Worm (Caenorhabditis elegans): Measurements from ENCODE around the gene dao-6.
A peak's percentile ranks its signal among the peaks of the same experiment; 100 is the strongest.

dao-6 gene

DNA sequence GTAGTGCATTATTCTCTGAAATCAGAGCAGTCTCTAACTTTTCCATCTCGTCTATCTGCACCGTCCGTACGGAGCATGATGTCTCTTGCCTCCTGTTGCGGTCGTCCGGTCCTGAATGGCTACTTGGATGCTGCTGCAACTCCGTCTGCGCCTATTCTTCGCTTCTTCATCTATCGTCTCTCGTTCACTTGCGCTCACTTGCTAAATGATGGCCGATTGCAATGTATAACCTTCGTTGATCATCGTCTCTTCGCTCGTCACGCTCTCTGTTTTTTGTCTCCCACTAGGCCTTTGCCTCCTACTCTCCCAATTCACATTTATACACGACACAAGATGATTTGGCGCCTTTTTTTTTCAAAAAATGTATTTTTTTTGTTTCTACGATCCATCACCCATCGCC lies 38.7 kb downstream of the dao-6 start (continued):
- TF ChIP-seq tbx-2 (tag; optimal IDR thresholded peaks at IDR 0.05) = peak; percentile 18
- peak; percentile 42 for TF ChIP-seq skn-1 (tag; optimal IDR thresholded peaks at IDR 0.05)
- TF ChIP-seq mml-1 (tag; optimal IDR thresholded peaks at IDR 0.05) = no peak
- peak; percentile 93 for TF ChIP-seq lin-39 (tag; optimal IDR thresholded peaks at IDR 0.05)
- no peak for TF ChIP-seq elt-3 (tag; optimal IDR thresholded peaks at IDR 0.05)

DNA sequence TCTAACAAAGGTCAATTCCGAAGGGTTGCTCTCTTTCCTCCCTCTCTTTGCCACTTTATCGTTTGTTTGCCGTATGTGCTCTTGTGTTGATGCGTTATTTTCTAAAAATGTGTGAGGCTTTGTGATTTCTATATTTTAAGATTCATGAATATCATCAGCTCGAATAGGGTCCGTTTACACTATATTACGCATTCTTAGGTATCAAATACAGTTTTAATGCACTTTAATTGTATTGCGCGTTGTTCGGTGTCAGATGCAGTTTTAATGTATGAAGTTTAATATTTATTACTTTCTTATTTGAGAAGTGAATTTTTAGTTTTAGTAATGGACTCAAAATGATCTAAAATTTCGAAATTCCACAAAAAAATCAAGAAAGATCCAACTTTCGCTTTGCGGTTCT lies 39.6 kb downstream of the dao-6 start, which contains the start of gene bud-31:
bud-31 (minus strand) TSS at position 101 of the 400 bp plus-strand sequence.
- TF ChIP-seq elt-1 (tag; optimal IDR thresholded peaks at IDR 0.05) = no peak
- TF ChIP-seq lin-39 (tag; optimal IDR thresholded peaks at IDR 0.05) = no peak
- TF ChIP-seq nhr-43 (tag; optimal IDR thresholded peaks at IDR 0.05; ENCODE audit: poor library complexity, severe bottlenecking) = no peak
- no peak for TF ChIP-seq nhr-12 (tag; optimal IDR thresholded peaks at IDR 0.05)
- TF ChIP-seq elt-3 (tag; optimal IDR thresholded peaks at IDR 0.05) = no peak
- no peak for TF ChIP-seq elt-2 (tag; optimal IDR thresholded peaks at IDR 0.05)
- TF ChIP-seq hmg-11 (tag; optimal IDR thresholded peaks at IDR 0.05) = no peak
- TF ChIP-seq egl-5 (tag; optimal IDR thresholded peaks at IDR 0.05) = no peak

DNA sequence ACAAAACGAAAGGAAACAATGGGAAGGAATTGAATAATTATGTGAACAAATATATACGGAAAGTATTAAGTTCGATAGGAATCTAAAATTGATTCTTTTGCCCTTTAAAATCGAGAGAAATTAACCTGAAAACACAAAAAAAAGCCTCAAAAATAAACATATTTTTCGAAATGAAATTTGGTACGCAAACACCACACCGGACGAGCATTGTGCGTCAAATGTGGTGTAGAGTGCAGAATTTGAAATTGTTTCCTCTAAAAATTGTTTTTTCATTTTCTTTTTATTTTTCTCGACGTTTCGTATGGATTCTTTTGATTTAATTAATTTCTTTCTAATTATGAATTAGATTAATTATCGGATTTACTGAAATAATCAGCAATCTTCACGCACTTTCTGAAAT lies 40.6 kb downstream of the dao-6 start:
- TF ChIP-seq nhr-25 (tag; optimal IDR thresholded peaks at IDR 0.05) (peak; percentile 6), nfya-1 (tag; optimal IDR thresholded peaks at IDR 0.05; ENCODE audit: insufficient read depth) (peak; percentile 52), ceh-9 (tag; optimal IDR thresholded peaks at IDR 0.05) (no peak), ceh-16 (tag; optimal IDR thresholded peaks at IDR 0.05) (no peak), ztf-11 (tag; optimal IDR thresholded peaks at IDR 0.05) (no peak), lin-15B (tag; optimal IDR thresholded peaks at IDR 0.05) (peak; percentile 19), nhr-43 (tag; optimal IDR thresholded peaks at IDR 0.05; ENCODE audit: poor library complexity, severe bottlenecking) (no peak), ztf-4 (tag; optimal IDR thresholded peaks at IDR 0.05) (no peak), snpc-4 (tag; optimal IDR thresholded peaks at IDR 0.05) (no peak), elt-2 (tag; optimal IDR thresholded peaks at IDR 0.05) (no peak), hmg-11 (tag; optimal IDR thresholded peaks at IDR 0.05) (peak; percentile 16), mml-1 (tag; optimal IDR thresholded peaks at IDR 0.05) (no peak), fkh-2 (tag; optimal IDR thresholded peaks at IDR 0.05) (no peak), ceh-82 (tag; optimal IDR thresholded peaks at IDR 0.05) (no peak), pha-4 (tag; optimal IDR thresholded peaks at IDR 0.05) (peak; percentile 28)

DNA sequence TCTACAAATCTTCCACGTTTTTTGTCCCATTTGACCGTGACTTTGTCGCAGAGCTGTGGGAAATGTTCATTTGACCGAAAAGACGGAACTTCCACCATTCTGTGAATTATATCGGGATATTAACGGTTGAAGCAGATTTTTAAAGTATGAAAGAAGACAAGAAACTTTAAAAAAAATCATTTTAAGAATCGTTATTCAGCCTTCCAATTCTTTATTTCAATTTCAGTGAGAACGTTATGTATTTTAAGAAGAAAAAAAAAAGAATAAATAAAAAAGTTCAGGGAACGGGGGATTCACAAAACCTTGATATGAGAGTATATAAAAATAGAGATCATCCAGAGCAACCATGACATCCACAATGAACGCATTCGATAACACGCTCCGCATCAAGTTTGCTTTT lies 41.5 kb downstream of the dao-6 start, which contains the start of gene set-3:
set-3 (minus strand) TSS at position 101 of the 400 bp plus-strand sequence.
- TF ChIP-seq R02D3.7 (tag; optimal IDR thresholded peaks at IDR 0.05) (no peak), elt-1 (tag; optimal IDR thresholded peaks at IDR 0.05) (no peak), ceh-9 (tag; optimal IDR thresholded peaks at IDR 0.05) (no peak), ztf-11 (tag; optimal IDR thresholded peaks at IDR 0.05) (no peak), egl-27 (tag; optimal IDR thresholded peaks at IDR 0.05) (no peak), ZK546.5 (tag; optimal IDR thresholded peaks at IDR 0.05) (no peak)

DNA sequence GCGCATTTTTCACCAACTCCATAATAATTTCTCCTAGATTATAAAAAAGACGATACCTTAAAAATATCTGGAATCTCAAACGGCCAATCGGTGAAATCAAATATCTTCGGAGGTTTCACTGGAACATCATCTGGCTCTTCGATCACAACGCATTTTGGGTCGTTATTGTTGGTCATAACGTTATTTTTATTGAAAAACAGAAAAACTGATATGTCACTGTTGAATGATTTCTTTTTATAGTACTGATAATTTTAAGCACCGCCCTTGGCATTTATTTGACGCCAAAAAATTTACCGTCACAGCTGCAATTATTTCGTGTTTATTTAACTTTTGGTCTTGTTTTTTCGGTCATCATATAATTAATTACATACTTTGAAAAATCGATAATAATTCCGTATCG lies 46.0 kb downstream of the dao-6 start, which contains the start of gene best-5:
best-5 (minus strand) TSS at position 210 of the 400 bp plus-strand sequence.
- TF ChIP-seq pqm-1 (tag; optimal IDR thresholded peaks at IDR 0.05) = peak; percentile 43
- no peak for TF ChIP-seq egl-27 (tag; optimal IDR thresholded peaks at IDR 0.05)
- TF ChIP-seq elt-2 (tag; optimal IDR thresholded peaks at IDR 0.05) = peak; percentile 42

DNA sequence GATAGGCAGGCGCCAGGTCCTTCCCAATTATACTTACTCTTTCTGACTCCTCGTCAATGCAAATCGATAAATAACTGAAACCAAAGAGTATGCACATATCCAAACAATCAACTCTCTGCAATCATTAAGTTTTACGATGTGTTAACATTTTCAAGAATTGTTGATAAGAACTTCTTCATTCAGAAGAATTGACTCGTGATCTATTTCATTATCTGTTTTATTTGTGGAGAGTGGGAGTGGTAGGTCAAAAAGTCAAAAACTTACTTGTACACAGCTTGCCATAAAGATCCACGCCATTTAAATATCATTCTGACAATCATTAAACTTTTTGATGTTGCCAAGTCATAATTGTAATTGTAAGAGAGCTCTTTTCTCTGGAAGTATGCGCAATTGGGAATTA lies 46.6 kb downstream of the dao-6 start:
- TF ChIP-seq pqm-1 (tag; optimal IDR thresholded peaks at IDR 0.05) (peak; percentile 91), skn-1 (tag; optimal IDR thresholded peaks at IDR 0.05) (no peak), pha-4 (tag; optimal IDR thresholded peaks at IDR 0.05) (peak; percentile 34), nhr-12 (tag; optimal IDR thresholded peaks at IDR 0.05) (no peak), elt-2 (tag; optimal IDR thresholded peaks at IDR 0.05) (peak; percentile 68), nhr-67 (tag; optimal IDR thresholded peaks at IDR 0.05) (no peak)

DNA sequence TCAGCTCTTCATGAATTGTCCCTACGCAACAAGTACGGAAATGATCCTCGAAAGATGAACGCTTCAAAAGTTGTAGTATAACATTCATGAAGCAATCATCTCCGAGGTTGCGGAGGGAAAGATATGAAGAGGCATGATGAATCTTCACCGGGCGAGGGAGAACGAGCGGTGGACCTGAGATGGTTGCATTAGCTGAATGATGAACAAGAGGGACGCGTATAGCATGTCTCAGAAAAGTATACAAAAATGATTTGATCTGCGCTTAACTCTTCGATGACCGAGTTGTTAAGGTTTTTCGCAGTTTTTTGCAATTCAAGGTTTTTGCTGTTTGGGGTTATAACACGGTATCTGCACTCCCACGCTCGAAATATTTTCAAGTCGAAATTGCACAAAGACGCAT lies 50.0 kb downstream of the dao-6 start, which contains the start of gene C07A9.10:
C07A9.10 (minus strand) TSS at position 101 of the 400 bp plus-strand sequence.
- TF ChIP-seq egl-5 (tag; optimal IDR thresholded peaks at IDR 0.05) (no peak), fkh-2 (tag; optimal IDR thresholded peaks at IDR 0.05) (no peak), nhr-43 (tag; optimal IDR thresholded peaks at IDR 0.05; ENCODE audit: poor library complexity, severe bottlenecking) (no peak), mml-1 (tag; optimal IDR thresholded peaks at IDR 0.05) (no peak), nhr-28 (tag; optimal IDR thresholded peaks at IDR 0.05) (no peak), pqm-1 (tag; optimal IDR thresholded peaks at IDR 0.05) (no peak), ama-1 (optimal IDR thresholded peaks at IDR 0.05) (no peak)
